Fruit fly (Drosophila melanogaster) whole organism, embryonic: ENCODE data around the gene Gr64b.

Source experiments
- BEAF-32 ChIP-seq: fragments of 200-800 bp; sonication (Bioruptor generic); optimal IDR thresholded peaks from 3 replicates; lab custom pipeline; 2017; ENCODE audit warnings: missing biosample characterization, missing genetic modification characterization, mild to moderate bottlenecking, moderate library complexity, missing genetic modification reagents
- CG10267 ChIP-seq: fragments of 200-800 bp; sonication (Bioruptor generic); optimal IDR thresholded peaks from 2 replicates; lab custom pipeline; 2018; ENCODE audit warnings: missing biosample characterization, mild to moderate bottlenecking, missing genetic modification characterization, moderate library complexity
- CG10366 ChIP-seq: fragments of 200-800 bp; sonication (Bioruptor generic); IDR thresholded peaks from 2 replicates; pipeline ENCODE4 v1.3.6; 2022; ENCODE audit warnings: missing biosample characterization, missing genetic modification characterization
- CG10654 ChIP-seq: fragments of 200-800 bp; sonication (Bioruptor generic); optimal IDR thresholded peaks from 2 replicates; lab custom pipeline; 2016; ENCODE audit warnings: missing biosample characterization, missing genetic modification characterization
- CG11085 ChIP-seq: fragments of 200-800 bp; sonication (Bioruptor generic); IDR thresholded peaks from 2 replicates; pipeline ENCODE4 v1.3.6; 2022; ENCODE audit warnings: missing biosample characterization, missing genetic modification characterization
- CG11723 ChIP-seq: fragments of 200-800 bp; sonication (Bioruptor generic); optimal IDR thresholded peaks from 2 replicates; lab custom pipeline; 2017; ENCODE audit warnings: missing biosample characterization, mild to moderate bottlenecking, missing genetic modification characterization
- CG12744 ChIP-seq: fragments of 200-800 bp; sonication (Bioruptor generic); optimal IDR thresholded peaks from 2 replicates; lab custom pipeline; 2016; ENCODE audit warnings: missing biosample characterization, missing genetic modification characterization
- CG12769 ChIP-seq: fragments of 200-800 bp; sonication (Bioruptor generic); optimal IDR thresholded peaks from 2 replicates; lab custom pipeline; 2019; ENCODE audit warnings: missing biosample characterization, mild to moderate bottlenecking, missing genetic modification characterization, moderate library complexity
- CG14860 ChIP-seq: fragments of 200-800 bp; sonication (Bioruptor generic); IDR thresholded peaks from 3 replicates; pipeline ENCODE4 v1.3.6; 2022; ENCODE audit warnings: missing biosample characterization, missing genetic modification characterization; ENCODE audit not compliant: partially characterized antibody
- CG15011 ChIP-seq: fragments of 200-800 bp; sonication (Bioruptor generic); optimal IDR thresholded peaks from 3 replicates; lab custom pipeline; 2018; ENCODE audit warnings: missing biosample characterization, mild to moderate bottlenecking, missing genetic modification characterization
- CG1647 ChIP-seq: fragments of 200-800 bp; sonication (Bioruptor generic); optimal IDR thresholded peaks from 3 replicates; lab custom pipeline; 2016; ENCODE audit warnings: missing biosample characterization, missing genetic modification characterization
- CG16815 ChIP-seq: fragments of 200-800 bp; sonication (Bioruptor generic); optimal IDR thresholded peaks from 3 replicates; lab custom pipeline; 2017; ENCODE audit warnings: missing biosample characterization, mild to moderate bottlenecking, missing genetic modification characterization
- CG17359 ChIP-seq: fragments of 200-800 bp; sonication (Bioruptor generic); optimal IDR thresholded peaks from 3 replicates; lab custom pipeline; 2018; ENCODE audit warnings: missing biosample characterization, mild to moderate bottlenecking, missing genetic modification characterization, moderate library complexity
- CG33213 ChIP-seq: fragments of 200-800 bp; sonication (Bioruptor generic); optimal IDR thresholded peaks from 3 replicates; lab custom pipeline; 2016; ENCODE audit warnings: missing biosample characterization, missing genetic modification characterization
- CG33557 ChIP-seq: fragments of 200-800 bp; sonication (Bioruptor generic); optimal IDR thresholded peaks from 2 replicates; lab custom pipeline; 2019; ENCODE audit warnings: missing biosample characterization, mild to moderate bottlenecking, missing genetic modification characterization, moderate library complexity
- CG3995 ChIP-seq: fragments of 200-800 bp; sonication (Bioruptor generic); optimal IDR thresholded peaks from 3 replicates; lab custom pipeline; 2016; ENCODE audit warnings: missing biosample characterization, missing genetic modification characterization
- CG6254 ChIP-seq: fragments of 200-800 bp; sonication (Bioruptor generic); optimal IDR thresholded peaks from 3 replicates; lab custom pipeline; 2017; ENCODE audit warnings: mild to moderate bottlenecking, missing biosample characterization, missing genetic modification reagents, missing genetic modification characterization
- CG6765 ChIP-seq: fragments of 200-800 bp; sonication (Bioruptor generic); optimal IDR thresholded peaks from 3 replicates; lab custom pipeline; 2017; ENCODE audit warnings: missing biosample characterization, mild to moderate bottlenecking, missing genetic modification characterization
- CG7372 ChIP-seq: fragments of 200-800 bp; sonication (Bioruptor generic); IDR thresholded peaks from 2 replicates; pipeline ENCODE4 v1.3.6; 2022; ENCODE audit warnings: missing biosample characterization, missing genetic modification characterization
- CG7556 ChIP-seq: fragments of 200-800 bp; sonication (Bioruptor generic); optimal IDR thresholded peaks from 2 replicates; lab custom pipeline; 2017; ENCODE audit warnings: missing biosample characterization, mild to moderate bottlenecking, missing genetic modification characterization
- CG8765 ChIP-seq: fragments of 200-800 bp; sonication (Bioruptor generic); IDR thresholded peaks from 2 replicates; pipeline ENCODE4 v1.3.6; 2022; ENCODE audit warnings: missing biosample characterization, missing genetic modification characterization
- CkIIα-i1 ChIP-seq: fragments of 200-800 bp; sonication (Bioruptor generic); IDR thresholded peaks from 2 replicates; pipeline ENCODE4 v1.3.6; 2022; ENCODE audit warnings: missing biosample characterization, missing genetic modification characterization
- Dek ChIP-seq: fragments of 200-800 bp; sonication (Bioruptor generic); optimal IDR thresholded peaks from 3 replicates; lab custom pipeline; 2019; ENCODE audit warnings: missing biosample characterization, mild to moderate bottlenecking, missing genetic modification characterization, moderate library complexity
- H2.0 ChIP-seq: fragments of 200-800 bp; sonication (Bioruptor generic); IDR thresholded peaks from 2 replicates; pipeline ENCODE4 v1.3.6; 2022; ENCODE audit warnings: missing biosample characterization, missing genetic modification characterization
- HLH4C ChIP-seq: fragments of 200-800 bp; sonication (Bioruptor generic); IDR thresholded peaks from 3 replicates; pipeline ENCODE4 v1.3.6; 2022; ENCODE audit warnings: missing biosample characterization, missing genetic modification characterization; ENCODE audit not compliant: partially characterized antibody
- HLH54F ChIP-seq: fragments of 200-800 bp; sonication (Bioruptor generic); optimal IDR thresholded peaks from 3 replicates; lab custom pipeline; 2016; ENCODE audit warnings: missing biosample characterization, missing genetic modification characterization
- NK7.1 ChIP-seq: fragments of 200-800 bp; sonication (Bioruptor generic); optimal IDR thresholded peaks from 3 replicates; lab custom pipeline; 2016; ENCODE audit warnings: missing biosample characterization, missing genetic modification characterization
- Side ChIP-seq: fragments of 200-800 bp; sonication (Bioruptor generic); optimal IDR thresholded peaks from 2 replicates; lab custom pipeline; 2016; ENCODE audit warnings: missing biosample characterization, missing genetic modification characterization
- Sin3A ChIP-seq: fragments of >200 bp; optimal IDR thresholded peaks from 2 replicates; lab custom pipeline; 2018
- Sox100B ChIP-seq: fragments of 200-800 bp; sonication (Bioruptor generic); optimal IDR thresholded peaks from 3 replicates; lab custom pipeline; 2018; ENCODE audit warnings: missing biosample characterization, mild to moderate bottlenecking, missing genetic modification characterization
- Trl ChIP-seq, 3 experiments: fragments of >200 bp in 2 of 3; fragments of 200-800 bp in 1 of 3; sonication (Bioruptor generic) in 1 of 3; optimal IDR thresholded peaks; 2 replicates in 1 of 3; 3 replicates in 2 of 3; lab custom pipeline; 2016 to 2017; ENCODE audit warnings: missing biosample characterization in 1 of 3, missing genetic modification characterization in 1 of 3
- bowl ChIP-seq: fragments of 200-800 bp; sonication (Bioruptor generic); IDR thresholded peaks from 2 replicates; pipeline ENCODE4 v1.3.6; 2022; ENCODE audit warnings: missing biosample characterization, missing genetic modification characterization
- cg ChIP-seq: fragments of 200-800 bp; sonication (Bioruptor generic); optimal IDR thresholded peaks from 3 replicates; lab custom pipeline; 2019; ENCODE audit warnings: missing biosample characterization, mild to moderate bottlenecking, missing genetic modification characterization, moderate library complexity
- cwo ChIP-seq: fragments of 200-800 bp; sonication (Bioruptor generic); optimal IDR thresholded peaks from 3 replicates; lab custom pipeline; 2017; ENCODE audit warnings: missing biosample characterization, missing genetic modification characterization, mild to moderate bottlenecking, moderate library complexity, missing genetic modification reagents
- ewg ChIP-seq: fragments of 200-800 bp; sonication (Bioruptor generic); optimal IDR thresholded peaks from 3 replicates; lab custom pipeline; 2017; ENCODE audit warnings: mild to moderate bottlenecking, missing biosample characterization, missing genetic modification reagents, missing genetic modification characterization
- gfzf ChIP-seq: fragments of 200-800 bp; sonication (Bioruptor generic); optimal IDR thresholded peaks from 2 replicates; lab custom pipeline; 2016; ENCODE audit warnings: missing biosample characterization, mild to moderate bottlenecking, missing genetic modification characterization, moderate library complexity
- hbn ChIP-seq: fragments of 200-800 bp; sonication (Bioruptor generic); IDR thresholded peaks from 2 replicates; pipeline ENCODE4 v1.3.6; 2022; ENCODE audit warnings: missing biosample characterization, missing genetic modification characterization; ENCODE audit not compliant: partially characterized antibody
- knrl ChIP-seq: fragments of 200-800 bp; sonication (Bioruptor generic); IDR thresholded peaks from 3 replicates; pipeline ENCODE4 v1.3.6; 2022; ENCODE audit warnings: missing biosample characterization, missing genetic modification characterization; ENCODE audit not compliant: partially characterized antibody
- odd ChIP-seq: fragments of 200-800 bp; sonication (Bioruptor generic); optimal IDR thresholded peaks from 2 replicates; lab custom pipeline; 2017; ENCODE audit warnings: missing biosample characterization, mild to moderate bottlenecking, missing genetic modification characterization
- prd ChIP-seq, 3 experiments: fragments of >200 bp in 2 of 3; fragments of 200-800 bp in 1 of 3; sonication (Bioruptor generic) in 1 of 3; optimal IDR thresholded peaks in 2 of 3; IDR thresholded peaks in 1 of 3; 2 replicates in 2 of 3; 3 replicates in 1 of 3; pipeline versions ENCODE4 v1.3.6 to Lab custom; 2017 to 2022; ENCODE audit warnings: missing biosample characterization in 1 of 3, missing genetic modification characterization in 1 of 3
- ro ChIP-seq: fragments of 200-800 bp; sonication (Bioruptor generic); IDR thresholded peaks from 2 replicates; pipeline ENCODE4 v1.3.6; 2022; ENCODE audit warnings: missing biosample characterization, missing genetic modification characterization
- schlank ChIP-seq: fragments of 200-800 bp; sonication (Bioruptor generic); optimal IDR thresholded peaks from 2 replicates; lab custom pipeline; 2018; ENCODE audit warnings: missing biosample characterization, mild to moderate bottlenecking, missing genetic modification characterization
- sd ChIP-seq: fragments of 200-800 bp; sonication (Bioruptor generic); optimal IDR thresholded peaks from 3 replicates; lab custom pipeline; 2018; ENCODE audit warnings: missing biosample characterization, mild to moderate bottlenecking, missing genetic modification characterization, moderate library complexity
- slbo ChIP-seq: fragments of 200-800 bp; sonication (Bioruptor generic); IDR thresholded peaks from 2 replicates; pipeline ENCODE4 v1.3.6; 2022; ENCODE audit warnings: missing biosample characterization, missing genetic modification characterization
- sqz ChIP-seq: fragments of 200-800 bp; sonication (Bioruptor generic); optimal IDR thresholded peaks from 3 replicates; lab custom pipeline; 2018; ENCODE audit warnings: missing biosample characterization, mild to moderate bottlenecking, missing genetic modification characterization
- sug ChIP-seq: fragments of 200-800 bp; optimal IDR thresholded peaks from 2 replicates; lab custom pipeline; 2019; ENCODE audit warnings: missing biosample characterization, mild to moderate bottlenecking, missing genetic modification characterization, moderate library complexity
- tna ChIP-seq: fragments of 200-800 bp; sonication (Bioruptor generic); IDR thresholded peaks from 2 replicates; pipeline ENCODE4 v1.3.6; 2022; ENCODE audit warnings: missing biosample characterization, missing genetic modification characterization; ENCODE audit not compliant: partially characterized antibody
- ttk ChIP-seq: fragments of 200-800 bp; sonication (Bioruptor generic); IDR thresholded peaks from 2 replicates; pipeline ENCODE4 v2.1.2; 2022; ENCODE audit warnings: missing biosample characterization, missing genetic modification characterization
- vvl ChIP-seq: fragments of 200-800 bp; sonication (Bioruptor generic); IDR thresholded peaks from 2 replicates; pipeline ENCODE4 v1.3.6; 2022; ENCODE audit warnings: missing biosample characterization, missing genetic modification characterization

The Gr64b gene

DNA sequence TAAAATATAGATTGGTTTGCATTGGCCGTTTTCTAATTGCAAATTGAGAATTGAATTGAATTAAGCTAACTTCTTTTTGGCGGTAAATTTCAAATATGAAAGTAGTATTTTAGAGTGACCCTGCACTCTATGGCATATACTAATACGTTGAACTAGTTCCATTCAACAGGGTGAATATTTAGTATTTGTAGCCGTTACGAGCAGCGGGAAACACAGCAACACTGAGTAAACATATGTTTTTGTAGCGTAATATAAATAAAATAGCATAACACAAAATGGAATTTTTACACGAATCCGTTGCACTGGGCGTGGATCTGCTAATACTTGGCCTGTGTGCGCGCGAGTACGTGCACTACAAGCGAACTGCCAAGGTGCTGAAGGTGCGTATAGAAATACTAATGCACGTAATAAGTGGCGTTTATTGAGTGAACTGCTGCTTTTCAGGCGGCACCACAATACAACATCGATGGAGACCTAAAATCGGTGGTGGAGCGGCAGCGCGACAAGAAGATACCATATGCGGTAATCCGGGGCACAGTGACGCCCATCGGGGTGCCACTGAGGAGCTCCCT, 7.1 kb upstream of the Gr64b start, which contains the start of gene Mul1 (continued):
- TF ChIP-seq cwo (GFP tag; lab: Kevin White, UChicago) (no peak), ttk (no peak), sd (tag; lab: Kevin White, UChicago) (peak; percentile 10), Sin3A (lab: Kevin White, UChicago) (peak; percentile 3), ewg (GFP tag; lab: Kevin White, UChicago) (no peak), CkIIα-i1 (GFP tag; lab: Robert Waterston, UW) (no peak), CG3995 (GFP tag; lab: Kevin White, UChicago) (no peak), CG8765 (GFP tag; lab: Robert Waterston, UW) (no peak), cg (GFP tag; lab: Kevin White, UChicago) (no peak), ro (GFP tag; lab: Robert Waterston, UW) (no peak), Trl (optimal IDR thresholded peaks at IDR 0.05; lab: Kevin White, UChicago) (no peak), Trl (GFP tag; optimal IDR thresholded peaks at IDR 0.05; lab: Kevin White, UChicago) (no peak), CG11085 (no peak), HLH4C (GFP tag; lab: Robert Waterston, UW) (0 out of 3 replicates have a peak, but pooled peaks have one; percentile 26), CG33557 (no peak), CG33213 (GFP tag; lab: Kevin White, UChicago) (peak; percentile 54), CG10267 (tag; lab: Kevin White, UChicago) (peak; percentile 19), NK7.1 (GFP tag; lab: Kevin White, UChicago) (no peak), H2.0 (GFP tag; lab: Robert Waterston, UW) (no peak), sqz (no peak), CG12744 (GFP tag; lab: Kevin White, UChicago) (no peak), CG12769 (tag; lab: Kevin White, UChicago) (no peak), CG10366 (GFP tag; lab: Robert Waterston, UW) (peak; percentile 22; the same call in 1 of the 2 replicates), CG7372 (GFP tag; lab: Robert Waterston, UW) (no peak), CG11723 (GFP tag; lab: Kevin White, UChicago) (no peak), CG15011 (no peak), BEAF-32 (GFP tag; lab: Kevin White, UChicago) (peak; percentile 36), gfzf (peak; percentile 88), tna (GFP tag; lab: Robert Waterston, UW) (no peak), hbn (GFP tag; lab: Robert Waterston, UW) (0 out of 2 replicates have a peak, but pooled peaks have one; percentile 17), schlank (tag; lab: Kevin White, UChicago) (no peak), Sox100B (GFP tag; lab: Kevin White, UChicago) (no peak), odd (GFP tag; lab: Kevin White, UChicago) (no peak), prd (optimal IDR thresholded peaks at IDR 0.05; lab: Kevin White, UChicago) (no peak), prd (GFP tag; IDR thresholded peaks at IDR 0.05; lab: Robert Waterston, UW) (no peak), CG10654 (no peak), Dek (tag; lab: Kevin White, UChicago) (no peak), Side (no peak), CG7556 (GFP tag; lab: Kevin White, UChicago) (no peak), CG16815 (GFP tag; lab: Kevin White, UChicago) (no peak), CG14860 (GFP tag; lab: Robert Waterston, UW) (no peak), CG6254 (GFP tag; lab: Kevin White, UChicago) (peak; percentile 36), bowl (no peak), CG6765 (GFP tag; lab: Kevin White, UChicago) (no peak), CG1647 (GFP tag; lab: Kevin White, UChicago) (no peak), HLH54F (GFP tag; lab: Kevin White, UChicago) (no peak), CG17359 (tag; lab: Kevin White, UChicago) (no peak), sug (no peak), vvl (GFP tag; lab: Robert Waterston, UW) (no peak), slbo (GFP tag; lab: Robert Waterston, UW) (no peak), knrl (GFP tag; lab: Robert Waterston, UW) (no peak)
